ENCODE assay signal across 1 fruit fly cellular context in genomic region chr3R:31709142-31709541, dm6.
TF ChIP-seq lines count a peak whose summit lies in the region.

No protein-coding gene starts in this region.

TF ChIP-seq in whole organism, embryonic, 481 proteins besides CTCF, POLR2A, EP300 and RAD21 (continued from another document and continues in another):
- TF ChIP-seq CG9932 (GFP tag; IDR thresholded peaks at IDR 0.05; lab: Robert Waterston, UW) (no peak), HLH3B (GFP tag; IDR thresholded peaks at IDR 0.05; lab: Robert Waterston, UW) (0 out of 2 replicates have a peak, but pooled peaks have one; percentile 32), org-1 (GFP tag; optimal IDR thresholded peaks at IDR 0.05; lab: Kevin White, UChicago) (no peak), croc (GFP tag; conservative IDR thresholded peaks at IDR 0.05; lab: Robert Waterston, UW) (no peak; the same call in 2 of the 3 replicates), tna (GFP tag; IDR thresholded peaks at IDR 0.05; lab: Robert Waterston, UW; ENCODE audit: partially characterized antibody) (no peak), CG30431 (GFP tag; optimal IDR thresholded peaks at IDR 0.05; lab: Kevin White, UChicago) (no peak), Dp (GFP tag; optimal IDR thresholded peaks at IDR 0.05; lab: Kevin White, UChicago) (no peak), psq (GFP tag; optimal IDR thresholded peaks at IDR 0.05; lab: Kevin White, UChicago) (no peak), Fer2 (tag; optimal IDR thresholded peaks at IDR 0.05; lab: Kevin White, UChicago) (no peak), CG4424 (GFP tag; optimal IDR thresholded peaks at IDR 0.05; lab: Kevin White, UChicago) (peak; percentile 43), CG12299 (tag; optimal IDR thresholded peaks at IDR 0.05; lab: Kevin White, UChicago) (no peak), gcm (GFP tag; optimal IDR thresholded peaks at IDR 0.05; lab: Kevin White, UChicago) (no peak), CG10565 (GFP tag; optimal IDR thresholded peaks at IDR 0.05; lab: Kevin White, UChicago) (no peak), so (GFP tag; IDR thresholded peaks at IDR 0.05; lab: Robert Waterston, UW) (no peak), bab2 (GFP tag; optimal IDR thresholded peaks at IDR 0.05; lab: Kevin White, UChicago) (no peak), CG4404 (GFP tag; IDR thresholded peaks at IDR 0.05; lab: Robert Waterston, UW) (no peak), eyg (GFP tag; optimal IDR thresholded peaks at IDR 0.05; lab: Kevin White, UChicago) (no peak), Six4 (GFP tag; optimal IDR thresholded peaks at IDR 0.05; lab: Kevin White, UChicago) (no peak), CG5245 (GFP tag; optimal IDR thresholded peaks at IDR 0.05; lab: Kevin White, UChicago) (no peak), CG15514 (GFP tag; optimal IDR thresholded peaks at IDR 0.05; lab: Kevin White, UChicago) (no peak), cwo (GFP tag; optimal IDR thresholded peaks at IDR 0.05; lab: Kevin White, UChicago) (no peak), corto (GFP tag; optimal IDR thresholded peaks at IDR 0.05; lab: Kevin White, UChicago) (no peak), pnt (GFP tag; optimal IDR thresholded peaks at IDR 0.05; lab: Kevin White, UChicago) (no peak), Hr51 (GFP tag; optimal IDR thresholded peaks at IDR 0.05; lab: Kevin White, UChicago) (peak in 1 of 2 experiments; percentile 25), NfI (GFP tag; optimal IDR thresholded peaks at IDR 0.05; lab: Kevin White, UChicago) (no peak), CG15479 (GFP tag; optimal IDR thresholded peaks at IDR 0.05; lab: Kevin White, UChicago) (no peak), hkb (optimal IDR thresholded peaks at IDR 0.05; lab: Kevin White, UChicago) (no peak), hkb (GFP tag; IDR thresholded peaks at IDR 0.05; lab: Robert Waterston, UW) (peak; percentile 32; the same call in 1 of the 2 replicates), Hmr (GFP tag; optimal IDR thresholded peaks at IDR 0.05; lab: Kevin White, UChicago) (no peak), Lpt (GFP tag; optimal IDR thresholded peaks at IDR 0.05; lab: Kevin White, UChicago) (no peak), CG2889 (GFP tag; IDR thresholded peaks at IDR 0.05; lab: Robert Waterston, UW) (no peak), C15 (GFP tag; IDR thresholded peaks at IDR 0.05; lab: Robert Waterston, UW) (0 out of 3 replicates have a peak, but pooled peaks have one; percentile 7), sob (GFP tag; IDR thresholded peaks at IDR 0.05; lab: Robert Waterston, UW) (peak; percentile 52; the same call in 1 of the 2 replicates), ato (GFP tag; IDR thresholded peaks at IDR 0.05; lab: Robert Waterston, UW; ENCODE audit: partially characterized antibody) (no peak), pita (GFP tag; optimal IDR thresholded peaks at IDR 0.05; lab: Kevin White, UChicago) (no peak), cad (GFP tag; optimal IDR thresholded peaks at IDR 0.05; lab: Kevin White, UChicago) (no peak), Atf6 (GFP tag; IDR thresholded peaks at IDR 0.05; lab: Robert Waterston, UW) (no peak), CG8281 (tag; optimal IDR thresholded peaks at IDR 0.05; lab: Kevin White, UChicago) (no peak), E2f1 (GFP tag; IDR thresholded peaks at IDR 0.05; lab: Robert Waterston, UW) (peak; percentile 53; the same call in 1 of the 2 replicates), CHES-1-like (GFP tag; optimal IDR thresholded peaks at IDR 0.05; lab: Kevin White, UChicago) (no peak), CG10147 (GFP tag; optimal IDR thresholded peaks at IDR 0.05; lab: Kevin White, UChicago) (no peak), CG12659 (GFP tag; optimal IDR thresholded peaks at IDR 0.05; lab: Kevin White, UChicago) (no peak), CG4820 (GFP tag; optimal IDR thresholded peaks at IDR 0.05; lab: Kevin White, UChicago) (peak; percentile 10), aop (GFP tag; IDR thresholded peaks at IDR 0.05; lab: Robert Waterston, UW) (no peak), lab (GFP tag; optimal IDR thresholded peaks at IDR 0.05; lab: Kevin White, UChicago) (peak; percentile 64), CG7963 (GFP tag; IDR thresholded peaks at IDR 0.05; lab: Robert Waterston, UW; ENCODE audit: partially characterized antibody) (no peak), CG31224 (GFP tag; IDR thresholded peaks at IDR 0.05; lab: Robert Waterston, UW) (no peak), fd102C (GFP tag; optimal IDR thresholded peaks at IDR 0.05; lab: Kevin White, UChicago) (no peak), tgo (GFP tag; IDR thresholded peaks at IDR 0.05; lab: Robert Waterston, UW) (peak; percentile 48; the same call in 1 of the 3 replicates), Nf-YB (GFP tag; optimal IDR thresholded peaks at IDR 0.05; lab: Kevin White, UChicago) (no peak), CG11085 (GFP tag; IDR thresholded peaks at IDR 0.05; lab: Robert Waterston, UW) (no peak), HLHmδ (GFP tag; optimal IDR thresholded peaks at IDR 0.05; lab: Kevin White, UChicago) (no peak), bsh (GFP tag; optimal IDR thresholded peaks at IDR 0.05; lab: Kevin White, UChicago) (peak; percentile 13 to 40), pan (optimal IDR thresholded peaks at IDR 0.05; lab: Kevin White, UChicago) (no peak), pan (GFP tag; optimal IDR thresholded peaks at IDR 0.05 in 1 of 2, IDR thresholded peaks at IDR 0.05 in 1 of 2) (peak in 1 of 2 experiments; percentile 48), sug (tag; optimal IDR thresholded peaks at IDR 0.05; lab: Kevin White, UChicago) (no peak), nerfin-2 (GFP tag; IDR thresholded peaks at IDR 0.05; lab: Robert Waterston, UW; ENCODE audit: partially characterized antibody) (no peak), run (tag; optimal IDR thresholded peaks at IDR 0.05; lab: Kevin White, UChicago) (no peak), jigr1 (GFP tag; IDR thresholded peaks at IDR 0.05; lab: Robert Waterston, UW) (no peak), maf-S (GFP tag; optimal IDR thresholded peaks at IDR 0.05; lab: Kevin White, UChicago) (no peak), CG2199 (GFP tag; IDR thresholded peaks at IDR 0.05; lab: Robert Waterston, UW) (no peak), pb (GFP tag; optimal IDR thresholded peaks at IDR 0.05; lab: Kevin White, UChicago) (peak; percentile 17), D (optimal IDR thresholded peaks at IDR 0.05; lab: Kevin White, UChicago) (no peak), D (GFP tag; optimal IDR thresholded peaks at IDR 0.05; lab: Kevin White, UChicago) (peak; percentile 14), CG6272 (GFP tag; IDR thresholded peaks at IDR 0.05; lab: Robert Waterston, UW) (0 out of 2 replicates have a peak, but pooled peaks have one; percentile 14), BtbVII (GFP tag; optimal IDR thresholded peaks at IDR 0.05; lab: Kevin White, UChicago) (no peak), Sox102F (GFP tag; optimal IDR thresholded peaks at IDR 0.05; lab: Kevin White, UChicago) (peak; percentile 36), CG7928 (GFP tag; optimal IDR thresholded peaks at IDR 0.05; lab: Kevin White, UChicago) (no peak), p53 (GFP tag; optimal IDR thresholded peaks at IDR 0.05; lab: Kevin White, UChicago) (no peak), ewg (GFP tag; optimal IDR thresholded peaks at IDR 0.05; lab: Kevin White, UChicago) (no peak), Deaf1 (tag; optimal IDR thresholded peaks at IDR 0.05; lab: Kevin White, UChicago) (no peak), CG13775 (GFP tag; optimal IDR thresholded peaks at IDR 0.05; lab: Kevin White, UChicago) (no peak), mirr (GFP tag; optimal IDR thresholded peaks at IDR 0.05; lab: Kevin White, UChicago) (no peak), CG17912 (GFP tag; optimal IDR thresholded peaks at IDR 0.05; lab: Kevin White, UChicago) (no peak), ap (GFP tag; IDR thresholded peaks at IDR 0.05; lab: Robert Waterston, UW) (no peak), wor (GFP tag; IDR thresholded peaks at IDR 0.05; lab: Robert Waterston, UW) (no peak), Sry-β (GFP tag; optimal IDR thresholded peaks at IDR 0.05; lab: Kevin White, UChicago) (no peak), row (GFP tag; IDR thresholded peaks at IDR 0.05; lab: Robert Waterston, UW) (peak; percentile 33), CG4360 (GFP tag; IDR thresholded peaks at IDR 0.05; lab: Robert Waterston, UW) (peak; percentile 75), CG8290 (GFP tag; optimal IDR thresholded peaks at IDR 0.05; lab: Kevin White, UChicago) (no peak), CG8290 (tag; optimal IDR thresholded peaks at IDR 0.05; lab: Kevin White, UChicago) (no peak), Usf (GFP tag; optimal IDR thresholded peaks at IDR 0.05; lab: Kevin White, UChicago) (no peak), CG17361 (GFP tag; IDR thresholded peaks at IDR 0.05; lab: Robert Waterston, UW) (no peak; the same call in 2 of the 3 replicates), CG10274 (GFP tag; optimal IDR thresholded peaks at IDR 0.05; lab: Kevin White, UChicago) (no peak), Aef1 (GFP tag; IDR thresholded peaks at IDR 0.05; lab: Robert Waterston, UW) (no peak), NC2β (GFP tag; optimal IDR thresholded peaks at IDR 0.05; lab: Kevin White, UChicago) (no peak), ems (GFP tag; optimal IDR thresholded peaks at IDR 0.05; lab: Kevin White, UChicago) (no peak), onecut (GFP tag; IDR thresholded peaks at IDR 0.05; lab: Robert Waterston, UW) (no peak; the same call in 1 of the 2 replicates), CG11696 (GFP tag; IDR thresholded peaks at IDR 0.05; lab: Robert Waterston, UW) (peak; percentile 29; the same call in 1 of the 2 replicates), CG10431 (GFP tag; optimal IDR thresholded peaks at IDR 0.05; lab: Kevin White, UChicago) (no peak), chif (GFP tag; optimal IDR thresholded peaks at IDR 0.05; lab: Kevin White, UChicago) (no peak), knrl (GFP tag; IDR thresholded peaks at IDR 0.05; lab: Robert Waterston, UW; ENCODE audit: partially characterized antibody) (no peak), CG15696 (tag; optimal IDR thresholded peaks at IDR 0.05; lab: Kevin White, UChicago) (no peak), zfh2 (GFP tag; optimal IDR thresholded peaks at IDR 0.05; lab: Kevin White, UChicago) (no peak), Dbx (GFP tag; IDR thresholded peaks at IDR 0.05; lab: Robert Waterston, UW) (no peak), Fer1 (GFP tag; optimal IDR thresholded peaks at IDR 0.05; lab: Kevin White, UChicago) (no peak), gsb-n (tag; optimal IDR thresholded peaks at IDR 0.05; lab: Kevin White, UChicago) (no peak), CG16813 (GFP tag; IDR thresholded peaks at IDR 0.05; lab: Robert Waterston, UW; ENCODE audit: partially characterized antibody) (no peak), Rx (GFP tag; IDR thresholded peaks at IDR 0.05; lab: Robert Waterston, UW) (0 out of 2 replicates have a peak, but pooled peaks have one; percentile 3), nau (GFP tag; optimal IDR thresholded peaks at IDR 0.05; lab: Kevin White, UChicago) (no peak), CG3163 (GFP tag; optimal IDR thresholded peaks at IDR 0.05; lab: Kevin White, UChicago) (no peak), otp (GFP tag; IDR thresholded peaks at IDR 0.05; lab: Robert Waterston, UW) (0 out of 3 replicates have a peak, but pooled peaks have one; percentile 25), tup (GFP tag; optimal IDR thresholded peaks at IDR 0.05; lab: Kevin White, UChicago) (no peak), Side (GFP tag; optimal IDR thresholded peaks at IDR 0.05; lab: Kevin White, UChicago) (no peak), ase (GFP tag; IDR thresholded peaks at IDR 0.05; lab: Robert Waterston, UW) (peak; percentile 34; the same call in 1 of the 3 replicates), Dad (GFP tag; optimal IDR thresholded peaks at IDR 0.05; lab: Kevin White, UChicago) (no peak), slp2 (GFP tag; optimal IDR thresholded peaks at IDR 0.05; lab: Kevin White, UChicago) (no peak), NC2α (GFP tag; optimal IDR thresholded peaks at IDR 0.05; lab: Kevin White, UChicago) (no peak), HHEX (GFP tag; optimal IDR thresholded peaks at IDR 0.05; lab: Kevin White, UChicago) (peak; percentile 36), zfh1 (GFP tag; IDR thresholded peaks at IDR 0.05; lab: Robert Waterston, UW) (0 out of 3 replicates have a peak, but pooled peaks have one; percentile 17), CG16779 (GFP tag; IDR thresholded peaks at IDR 0.05; lab: Robert Waterston, UW) (no peak), oc (tag; optimal IDR thresholded peaks at IDR 0.05; lab: Kevin White, UChicago) (peak; percentile 35), vvl (GFP tag; IDR thresholded peaks at IDR 0.05; lab: Robert Waterston, UW) (peak; percentile 59), CG17328 (GFP tag; IDR thresholded peaks at IDR 0.05; lab: Robert Waterston, UW) (peak; percentile 17; the same call in 1 of the 2 replicates), CG14860 (GFP tag; IDR thresholded peaks at IDR 0.05; lab: Robert Waterston, UW; ENCODE audit: partially characterized antibody) (no peak), CG1024 (GFP tag; IDR thresholded peaks at IDR 0.05; lab: Robert Waterston, UW) (peak; percentile 15; the same call in 1 of the 2 replicates), Mrtf (GFP tag; IDR thresholded peaks at IDR 0.05; lab: Robert Waterston, UW) (no peak), CG32532 (GFP tag; IDR thresholded peaks at IDR 0.05; lab: Robert Waterston, UW) (peak; percentile 50; the same call in 1 of the 2 replicates), CG6689 (GFP tag; IDR thresholded peaks at IDR 0.05; lab: Robert Waterston, UW) (peak; percentile 38), CG16815 (GFP tag; optimal IDR thresholded peaks at IDR 0.05; lab: Kevin White, UChicago) (no peak), CG14050 (GFP tag; IDR thresholded peaks at IDR 0.05; lab: Robert Waterston, UW) (0 out of 3 replicates have a peak, but pooled peaks have one; percentile 37), CG9609 (GFP tag; optimal IDR thresholded peaks at IDR 0.05; lab: Kevin White, UChicago) (no peak), inv (GFP tag; IDR thresholded peaks at IDR 0.05; lab: Robert Waterston, UW; ENCODE audit: partially characterized antibody) (no peak), CG2120 (GFP tag; optimal IDR thresholded peaks at IDR 0.05; lab: Kevin White, UChicago) (no peak), H2.0 (GFP tag; IDR thresholded peaks at IDR 0.05; lab: Robert Waterston, UW) (0 out of 2 replicates have a peak, but pooled peaks have one; percentile 23), hbn (GFP tag; IDR thresholded peaks at IDR 0.05; lab: Robert Waterston, UW; ENCODE audit: partially characterized antibody) (no peak), CG14965 (GFP tag; optimal IDR thresholded peaks at IDR 0.05; lab: Kevin White, UChicago; ENCODE audit: borderline replicate concordance) (no peak), CG9876 (GFP tag; optimal IDR thresholded peaks at IDR 0.05; lab: Kevin White, UChicago) (no peak), CG5953 (GFP tag; IDR thresholded peaks at IDR 0.05; lab: Robert Waterston, UW) (no peak), Gug (GFP tag; IDR thresholded peaks at IDR 0.05; lab: Robert Waterston, UW) (0 out of 4 replicates have a peak, but pooled peaks have one; percentile 4), chinmo (GFP tag; IDR thresholded peaks at IDR 0.05; lab: Robert Waterston, UW; ENCODE audit: partially characterized antibody) (0 out of 4 replicates have a peak, but pooled peaks have one; percentile 59)
